Worm (Caenorhabditis elegans) whole organism, L4 larva: ENCODE data around the gene EGAP1.1.

Experiments
- Y5F2A.4 ChIP-seq: fragments of 200-800 bp; sonication (Bioruptor generic); optimal IDR thresholded peaks from 2 replicates; lab custom pipeline; 2018; ENCODE audit warnings: mild to moderate bottlenecking, missing genetic modification characterization, missing compliant biosample characterization
- ZK337.2 ChIP-seq: fragments of 200-800 bp; sonication (Bioruptor generic); IDR thresholded peaks from 2 replicates; pipeline ENCODE4 v1.3.6; 2022; ENCODE audit warnings: missing genetic modification reagents, missing genetic modification characterization, missing compliant biosample characterization
- aly-2 ChIP-seq: sonication (generic microtip); optimal IDR thresholded peaks from 2 replicates; lab custom pipeline; 2018; ENCODE audit warnings: missing biosample characterization, missing genetic modification characterization
- ama-1 ChIP-seq: fragments of 150-350 bp; optimal IDR thresholded peaks from 2 replicates; lab custom pipeline; 2014; ENCODE audit warnings: inconsistent platforms, mixed read lengths
- arid-1 ChIP-seq: fragments of 200-800 bp; sonication (Bioruptor generic); conservative IDR thresholded peaks from 2 replicates; pipeline ENCODE4 v1.3.6; 2022; ENCODE audit warnings: missing genetic modification reagents, missing genetic modification characterization, missing compliant biosample characterization
- ceh-28 ChIP-seq: fragments of 150-350 bp; optimal IDR thresholded peaks from 2 replicates; lab custom pipeline; 2014; ENCODE audit warnings: missing biosample characterization, missing genetic modification reagents, missing genetic modification characterization
- ceh-32 ChIP-seq: sonication (generic microtip); optimal IDR thresholded peaks from 2 replicates; lab custom pipeline; 2016; ENCODE audit warnings: mild to moderate bottlenecking, missing genetic modification characterization, missing compliant biosample characterization; ENCODE audit not compliant: poor library complexity
- ceh-82 ChIP-seq: sonication (generic microtip); optimal IDR thresholded peaks from 2 replicates; lab custom pipeline; 2017; ENCODE audit warnings: missing biosample characterization, missing genetic modification characterization
- ces-1 ChIP-seq: fragments of 150-350 bp; sonication (generic microtip); optimal IDR thresholded peaks from 4 replicates; lab custom pipeline; 2014; ENCODE audit warnings: missing biosample characterization, missing genetic modification reagents, missing genetic modification characterization
- daf-12 ChIP-seq: fragments of 150-350 bp; optimal IDR thresholded peaks from 2 replicates; lab custom pipeline; 2014; ENCODE audit warnings: missing biosample characterization, missing genetic modification reagents, missing genetic modification characterization
- daf-19 ChIP-seq: fragments of 200-800 bp; sonication (Bioruptor generic); conservative IDR thresholded peaks from 2 replicates; pipeline ENCODE4 v1.3.6; 2022; ENCODE audit warnings: missing genetic modification characterization, missing compliant biosample characterization
- daf-8 ChIP-seq: fragments of 200-800 bp; sonication (Bioruptor generic); IDR thresholded peaks from 2 replicates; pipeline ENCODE4 v1.3.6; 2022; ENCODE audit warnings: missing genetic modification characterization, missing compliant biosample characterization
- dpl-1 ChIP-seq: fragments of 150-350 bp; optimal IDR thresholded peaks from 2 replicates; lab custom pipeline; 2014; ENCODE audit warnings: missing biosample characterization, missing genetic modification reagents, missing genetic modification characterization
- egl-27 ChIP-seq: sonication (generic microtip); optimal IDR thresholded peaks from 3 replicates; lab custom pipeline; 2017; ENCODE audit warnings: missing biosample characterization, missing genetic modification reagents, missing genetic modification characterization
- gei-8 ChIP-seq: fragments of 200-800 bp; sonication (Bioruptor generic); optimal IDR thresholded peaks from 2 replicates; lab custom pipeline; 2018; ENCODE audit warnings: mild to moderate bottlenecking, missing genetic modification characterization, missing compliant biosample characterization
- hlh-30 ChIP-seq: sonication (generic microtip); optimal IDR thresholded peaks from 2 replicates; lab custom pipeline; 2017; ENCODE audit warnings: antibody characterized with exemption, mild to moderate bottlenecking, missing genetic modification characterization, missing compliant biosample characterization; ENCODE audit not compliant: insufficient read depth
- lin-15B ChIP-seq: fragments of 150-350 bp; sonication (generic microtip); optimal IDR thresholded peaks from 3 replicates; lab custom pipeline; 2014; ENCODE audit warnings: missing biosample characterization, missing genetic modification characterization
- lin-29 ChIP-seq: fragments of 200-800 bp; sonication (Bioruptor generic); IDR thresholded peaks from 2 replicates; pipeline ENCODE4 v1.3.6; 2022; ENCODE audit warnings: missing genetic modification reagents, missing genetic modification characterization, missing compliant biosample characterization
- lir-3 ChIP-seq: sonication (generic microtip); optimal IDR thresholded peaks from 2 replicates; lab custom pipeline; 2016; ENCODE audit warnings: mild to moderate bottlenecking, missing genetic modification characterization, missing compliant biosample characterization
- madf-5 ChIP-seq, 2 experiments: fragments of 200-800 bp; sonication (Bioruptor generic); IDR thresholded peaks; 2 replicates each; pipeline ENCODE4 v1.3.6; 2022; ENCODE audit warnings: missing compliant biosample characterization in 2 of 2, missing genetic modification characterization in 2 of 2
- madf-9 ChIP-seq: fragments of 200-800 bp; sonication (Bioruptor generic); conservative IDR thresholded peaks from 2 replicates; pipeline ENCODE4 v1.3.6; 2022; ENCODE audit warnings: missing genetic modification reagents, missing genetic modification characterization, missing compliant biosample characterization
- mdt-29 ChIP-seq: fragments of 200-800 bp; sonication (Bioruptor generic); IDR thresholded peaks from 2 replicates; pipeline ENCODE4 v1.3.6; 2022; ENCODE audit warnings: missing genetic modification reagents, missing genetic modification characterization, missing compliant biosample characterization
- mxl-2 ChIP-seq: fragments of 200-800 bp; sonication (Bioruptor generic); conservative IDR thresholded peaks from 2 replicates; pipeline ENCODE4 v1.3.6; 2022; ENCODE audit warnings: missing genetic modification reagents, missing genetic modification characterization, missing compliant biosample characterization
- nhr-10 ChIP-seq: fragments of 150-350 bp; optimal IDR thresholded peaks from 2 replicates; lab custom pipeline; 2014; ENCODE audit warnings: missing biosample characterization, missing genetic modification characterization
- nhr-11 ChIP-seq: fragments of 150-350 bp; optimal IDR thresholded peaks from 2 replicates; lab custom pipeline; 2014; ENCODE audit warnings: missing biosample characterization, missing genetic modification characterization
- nhr-111 ChIP-seq: fragments of 200-800 bp; sonication (Bioruptor generic); optimal IDR thresholded peaks from 2 replicates; lab custom pipeline; 2018; ENCODE audit warnings: mild to moderate bottlenecking, missing genetic modification characterization, missing compliant biosample characterization
- nhr-28 ChIP-seq: fragments of 150-350 bp; optimal IDR thresholded peaks from 2 replicates; lab custom pipeline; 2014; ENCODE audit warnings: missing biosample characterization, missing genetic modification characterization
- nhr-41 ChIP-seq: fragments of 200-800 bp; sonication (Bioruptor generic); IDR thresholded peaks from 2 replicates; pipeline ENCODE4 v1.3.6; 2022; ENCODE audit warnings: missing genetic modification reagents, missing genetic modification characterization, missing compliant biosample characterization
- nhr-48 ChIP-seq: sonication (generic microtip); optimal IDR thresholded peaks from 2 replicates; lab custom pipeline; 2016; ENCODE audit warnings: mild to moderate bottlenecking, missing genetic modification characterization, missing compliant biosample characterization
- nhr-6 ChIP-seq: fragments of 150-350 bp; optimal IDR thresholded peaks from 2 replicates; lab custom pipeline; 2014; ENCODE audit warnings: missing biosample characterization, missing genetic modification characterization
- nhr-77 ChIP-seq: fragments of 150-350 bp; optimal IDR thresholded peaks from 2 replicates; lab custom pipeline; 2014; ENCODE audit warnings: missing biosample characterization, missing genetic modification characterization
- pha-4 ChIP-seq, 2 experiments: fragments of 150-350 bp in 1 of 2; fragments of 200-800 bp in 1 of 2; sonication (Bioruptor generic) in 1 of 2; IDR thresholded peaks in 1 of 2; optimal IDR thresholded peaks in 1 of 2; 2 replicates each; pipeline versions ENCODE4 v1.3.6 to Lab custom; 2014 to 2022; ENCODE audit warnings: missing genetic modification characterization in 2 of 2, missing genetic modification reagents in 2 of 2, missing biosample characterization in 1 of 2, missing compliant biosample characterization in 1 of 2
- pqm-1 ChIP-seq: sonication (generic microtip); optimal IDR thresholded peaks from 2 replicates; lab custom pipeline; 2017; ENCODE audit warnings: missing biosample characterization, missing genetic modification characterization
- set-16 ChIP-seq: fragments of 200-800 bp; sonication (Bioruptor generic); IDR thresholded peaks from 2 replicates; pipeline ENCODE4 v1.3.6; 2022; ENCODE audit warnings: missing genetic modification reagents, missing genetic modification characterization, missing compliant biosample characterization
- skn-1 ChIP-seq: fragments of 150-350 bp; optimal IDR thresholded peaks from 2 replicates; lab custom pipeline; 2014; ENCODE audit warnings: missing biosample characterization, missing genetic modification characterization
- spr-1 ChIP-seq: sonication (generic microtip); optimal IDR thresholded peaks from 2 replicates; lab custom pipeline; 2016; ENCODE audit warnings: mild to moderate bottlenecking, missing genetic modification characterization, missing compliant biosample characterization
- unc-130 ChIP-seq: sonication (generic microtip); optimal IDR thresholded peaks from 2 replicates; lab custom pipeline; 2016; ENCODE audit warnings: missing genetic modification reagents, missing genetic modification characterization, missing compliant biosample characterization
- unc-62 ChIP-seq, 3 experiments: fragments of 150-350 bp in 1 of 3; sonication (generic microtip); optimal IDR thresholded peaks in 2 of 3; peaks in 1 of 3; 1 replicate in 1 of 3; 2 replicates in 2 of 3; lab custom pipeline; 2014 to 2017; ENCODE audit warnings: missing biosample characterization in 3 of 3, missing genetic modification characterization in 3 of 3, missing genetic modification reagents in 3 of 3, missing genotype in 1 of 3
- zfp-3 ChIP-seq: fragments of 200-800 bp; sonication (Bioruptor generic); conservative IDR thresholded peaks from 2 replicates; pipeline ENCODE4 v1.3.6; 2022; ENCODE audit warnings: missing genetic modification reagents, missing genetic modification characterization, missing compliant biosample characterization
- zip-11 ChIP-seq: fragments of 200-800 bp; sonication (Bioruptor generic); IDR thresholded peaks from 2 replicates; pipeline ENCODE4 v1.3.6; 2022; ENCODE audit warnings: missing genetic modification characterization, missing compliant biosample characterization
- ztf-11 ChIP-seq: fragments of 150-350 bp; optimal IDR thresholded peaks from 2 replicates; lab custom pipeline; 2014; ENCODE audit warnings: missing biosample characterization, missing genetic modification characterization

Gene EGAP1.1

DNA sequence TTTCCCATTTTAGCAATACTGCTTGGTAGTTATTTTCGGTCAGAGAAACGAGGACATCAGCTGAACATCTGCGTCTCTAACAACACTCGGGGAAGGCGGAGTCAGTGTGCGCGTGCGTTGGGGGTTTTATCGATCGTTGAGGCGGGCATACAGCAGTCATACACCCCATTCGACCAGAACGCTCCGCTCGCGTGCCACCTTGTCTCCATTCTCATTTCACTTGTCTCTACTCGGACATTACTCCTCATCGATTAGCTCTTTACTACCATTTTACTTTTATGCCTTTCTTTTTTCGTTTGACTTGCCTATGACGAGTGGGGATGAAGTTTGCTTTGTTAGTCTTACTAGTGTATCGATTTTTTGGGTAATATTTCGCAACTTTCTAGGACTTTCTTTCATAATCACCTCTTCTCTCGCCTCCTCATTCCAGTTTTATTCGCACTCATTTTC lies 3.5 kb upstream of the EGAP1.1 start (continued):
- TF ChIP-seq ceh-82 = no peak
- TF ChIP-seq nhr-10 (tag; lab: Kevin White, UChicago) = no peak
- TF ChIP-seq mxl-2 = 0 out of 2 replicates have a peak, but pooled peaks have one; percentile 28
- TF ChIP-seq ces-1 (GFP tag; lab: Kevin White, UChicago) = no peak
- no peak for TF ChIP-seq nhr-111 (GFP tag; lab: Kevin White, UChicago)
- no peak for TF ChIP-seq lin-15B (tag; lab: Kevin White, UChicago)
- TF ChIP-seq daf-12 (tag; lab: Kevin White, UChicago) = no peak
- TF ChIP-seq hlh-30 (tag; lab: Kevin White, UChicago) = peak; percentile 98
- peak; percentile 67 for TF ChIP-seq nhr-28
- TF ChIP-seq egl-27 (tag; lab: Kevin White, UChicago) = no peak
- no peak; the same call in 1 of the 2 replicates for TF ChIP-seq lin-29
- TF ChIP-seq unc-62 (GFP tag; optimal IDR thresholded peaks at IDR 0.05 in 1 of 2; lab: Kevin White, UChicago) = peak in 1 of 2 experiments; percentile 99
- peak; percentile 18 for TF ChIP-seq unc-62 (tag; optimal IDR thresholded peaks at IDR 0.05; lab: Kevin White, UChicago)
- peak; percentile 42 for TF ChIP-seq pqm-1 (tag; lab: Kevin White, UChicago)
- TF ChIP-seq mdt-29 (GFP tag; lab: Robert Waterston, UW) = 0 out of 2 replicates have a peak, but pooled peaks have one; percentile 50
- TF ChIP-seq zfp-3 = no peak
- peak; percentile 50; the same call in 1 of the 2 replicates for TF ChIP-seq arid-1
- peak; percentile 66 for TF ChIP-seq nhr-11 (tag; lab: Kevin White, UChicago)
- TF ChIP-seq nhr-48 (tag; lab: Kevin White, UChicago) = no peak
- 0 out of 4 replicates have a peak, but pooled peaks of 1 of the 2 experiments have one; percentile 11 for TF ChIP-seq madf-5 (GFP tag; IDR thresholded peaks at IDR 0.05; lab: Robert Waterston, UW)
- peak; percentile 21 for TF ChIP-seq nhr-77 (tag; lab: Kevin White, UChicago)
- TF ChIP-seq spr-1 (tag; lab: Kevin White, UChicago) = peak; percentile 40
- TF ChIP-seq skn-1 = no peak
- TF ChIP-seq gei-8 (GFP tag; lab: Kevin White, UChicago) = no peak
- peak; percentile 59 for TF ChIP-seq madf-9 (GFP tag; lab: Robert Waterston, UW)
- no peak for TF ChIP-seq lir-3 (tag; lab: Kevin White, UChicago)
- TF ChIP-seq nhr-6 (tag; lab: Kevin White, UChicago) = no peak
- TF ChIP-seq ceh-28 (tag; lab: Kevin White, UChicago) = peak; percentile 88
- TF ChIP-seq set-16 (GFP tag; lab: Robert Waterston, UW) = peak; percentile 5; the same call in 1 of the 2 replicates
- no peak for TF ChIP-seq nhr-41 (GFP tag; lab: Robert Waterston, UW)
- no peak for TF ChIP-seq ZK337.2 (GFP tag; lab: Robert Waterston, UW)
- TF ChIP-seq daf-19 (GFP tag; lab: Robert Waterston, UW) = 0 out of 2 replicates have a peak, but pooled peaks have one; percentile 21
- no peak for TF ChIP-seq aly-2 (tag; lab: Kevin White, UChicago)
- TF ChIP-seq ceh-32 = no peak
- TF ChIP-seq Y5F2A.4 = no peak
- TF ChIP-seq daf-8 (GFP tag; lab: Robert Waterston, UW) = no peak
- TF ChIP-seq ztf-11 (tag; lab: Kevin White, UChicago) = no peak
- TF ChIP-seq ama-1 (lab: Kevin White, UChicago) = peak; percentile 97
- peak; percentile 51; the same call in 1 of the 2 replicates for TF ChIP-seq pha-4 (GFP tag; IDR thresholded peaks at IDR 0.05; lab: Robert Waterston, UW)
- TF ChIP-seq pha-4 (tag; optimal IDR thresholded peaks at IDR 0.05; lab: Kevin White, UChicago) = peak; percentile 69
- TF ChIP-seq unc-130 (GFP tag; lab: Kevin White, UChicago) = no peak
- TF ChIP-seq zip-11 = no peak
- no peak for TF ChIP-seq dpl-1 (GFP tag; lab: Kevin White, UChicago)
